Worm (Caenorhabditis elegans): Measurements from ENCODE around the gene nhr-93.
"Not testable (repeated sequence)": the region's sequence is repeated elsewhere in the genome, so short reads cannot be mapped to it uniquely, and the experiment has no call there.

The nhr-93 gene

ce11 chrV:3579795-3580194 is 41.6 kb upstream of the nhr-93 start (continued):
- TF ChIP-seq mep-1 (tag; optimal IDR thresholded peaks at IDR 0.05) (peak; percentile 61), tbx-2 (tag; optimal IDR thresholded peaks at IDR 0.05) (peak; percentile 23), sptf-1 (tag; optimal IDR thresholded peaks at IDR 0.05) (no peak), nhr-237 (tag; optimal IDR thresholded peaks at IDR 0.05) (no peak), ceh-63 (GFP tag; optimal IDR thresholded peaks at IDR 0.05) (no peak), unc-86 (tag; optimal IDR thresholded peaks at IDR 0.05) (no peak), sup-37 (GFP tag; optimal IDR thresholded peaks at IDR 0.05) (no peak), efl-3 (GFP tag; optimal IDR thresholded peaks at IDR 0.05) (no peak)

ce11 chrV:3579248-3579647 is 41.0 kb upstream of the nhr-93 start:
- peak in 1 of 3 experiments; percentile 11 for TF ChIP-seq dpl-1 (GFP tag; optimal IDR thresholded peaks at IDR 0.05)
- TF ChIP-seq fkh-8 (tag; optimal IDR thresholded peaks at IDR 0.05), result peak; percentile 27
- TF ChIP-seq ceh-82 (tag; optimal IDR thresholded peaks at IDR 0.05), result no peak
- TF ChIP-seq efl-1 (optimal IDR thresholded peaks at IDR 0.05), result no peak
- peak in 1 of 2 experiments; percentile 88 for TF ChIP-seq efl-1 (GFP tag; optimal IDR thresholded peaks at IDR 0.05 in 1 of 2)
- TF ChIP-seq ceh-88 (GFP tag; IDR thresholded peaks at IDR 0.05), result no peak
- peak; percentile 29 for TF ChIP-seq lin-14 (GFP tag; optimal IDR thresholded peaks at IDR 0.05)
- TF ChIP-seq dsc-1 (tag; optimal IDR thresholded peaks at IDR 0.05), result peak; percentile 6

- TF ChIP-seq lsy-2 (tag; optimal IDR thresholded peaks at IDR 0.05) (peak; percentile 64 to 92), lin-35 (GFP tag; optimal IDR thresholded peaks at IDR 0.05) (peak; percentile 6 to 54), skn-1 (tag; optimal IDR thresholded peaks at IDR 0.05) (no peak), hlh-17 (GFP tag; optimal IDR thresholded peaks at IDR 0.05; ENCODE audit: borderline replicate concordance) (no peak), dpl-1 (GFP tag; optimal IDR thresholded peaks at IDR 0.05) (peak in 2 of 3 experiments; percentile 24 to 70), C04F5.9 (tag; optimal IDR thresholded peaks at IDR 0.05) (no peak), efl-1 (optimal IDR thresholded peaks at IDR 0.05) (peak; percentile 46 to 73), efl-1 (GFP tag; optimal IDR thresholded peaks at IDR 0.05 in 1 of 2) (peak; percentile 64 to 90), F16B12.6 (tag; optimal IDR thresholded peaks at IDR 0.05) (peak; percentile 32)
Measured at ce11 chrV:3578813-3579212, 40.6 kb upstream of the nhr-93 start, which contains the start of gene pygl-1. Gene pygl-1, plus strand, starts transcription at chrV:3579023.

ce11 chrV:3575759-3576158 is 37.6 kb upstream of the nhr-93 start, which contains the start of gene grl-27:
Gene grl-27, minus strand, starts transcription at chrV:3575859.
- TF ChIP-seq ama-1 (optimal IDR thresholded peaks at IDR 0.05) (no peak), dpl-1 (GFP tag; optimal IDR thresholded peaks at IDR 0.05) (no peak), nhr-71 (tag; optimal IDR thresholded peaks at IDR 0.05) (no peak), pax-3 (tag; optimal IDR thresholded peaks at IDR 0.05) (no peak), efl-1 (optimal IDR thresholded peaks at IDR 0.05) (no peak), efl-1 (GFP tag; optimal IDR thresholded peaks at IDR 0.05 in 1 of 2) (no peak), vab-15 (tag; optimal IDR thresholded peaks at IDR 0.05) (no peak), pag-3 (tag; optimal IDR thresholded peaks at IDR 0.05; ENCODE audit: borderline replicate concordance, insufficient read depth) (no peak), ztf-11 (tag; optimal IDR thresholded peaks at IDR 0.05) (no peak), lin-15B (tag; optimal IDR thresholded peaks at IDR 0.05) (no peak), sptf-1 (tag; optimal IDR thresholded peaks at IDR 0.05) (no peak), xbp-1 (tag; optimal IDR thresholded peaks at IDR 0.05) (no peak), C16A3.4 (tag; optimal IDR thresholded peaks at IDR 0.05) (no peak), ceh-63 (GFP tag; optimal IDR thresholded peaks at IDR 0.05) (no peak), fos-1 (tag; optimal IDR thresholded peaks at IDR 0.05) (no peak), pqm-1 (tag; optimal IDR thresholded peaks at IDR 0.05) (no peak), egl-27 (tag; optimal IDR thresholded peaks at IDR 0.05) (no peak), skn-1 (tag; optimal IDR thresholded peaks at IDR 0.05) (no peak), lin-14 (GFP tag; optimal IDR thresholded peaks at IDR 0.05) (no peak), swsn-7 (tag; optimal IDR thresholded peaks at IDR 0.05) (no peak)

- TF ChIP-seq snu-23 (GFP tag; optimal IDR thresholded peaks at IDR 0.05); ztf-11 (tag; optimal IDR thresholded peaks at IDR 0.05); grh-1 (GFP tag; IDR thresholded peaks at IDR 0.05): not testable (repeated sequence)
Measured at ce11 chrV:3572408-3572807, 34.2 kb upstream of the nhr-93 start, which contains the start of gene F40C5.1. Gene F40C5.1, plus strand, starts transcription at chrV:3572708.

Measured in whole organism, L1 larva.